Worm (Caenorhabditis elegans) whole organism, L4 larva: ENCODE data around the gene pch-2.

Source experiments
- F26F4.8 ChIP-seq: fragments of 200-800 bp; sonication (Bioruptor generic); conservative IDR thresholded peaks from 2 replicates; pipeline ENCODE4 v1.3.6; 2022; ENCODE audit warnings: missing genetic modification characterization, missing compliant biosample characterization
- F49E8.2 ChIP-seq: sonication (generic microtip); optimal IDR thresholded peaks from 2 replicates; lab custom pipeline; 2016; ENCODE audit warnings: missing compliant biosample characterization, mild to moderate bottlenecking, missing genetic modification characterization, borderline replicate concordance
- ZK337.2 ChIP-seq: fragments of 200-800 bp; sonication (Bioruptor generic); IDR thresholded peaks from 2 replicates; pipeline ENCODE4 v1.3.6; 2022; ENCODE audit warnings: missing genetic modification reagents, missing genetic modification characterization, missing compliant biosample characterization
- aly-2 ChIP-seq: sonication (generic microtip); optimal IDR thresholded peaks from 2 replicates; lab custom pipeline; 2018; ENCODE audit warnings: missing biosample characterization, missing genetic modification characterization
- ama-1 ChIP-seq: fragments of 150-350 bp; optimal IDR thresholded peaks from 2 replicates; lab custom pipeline; 2014; ENCODE audit warnings: inconsistent platforms, mixed read lengths
- ceh-20 ChIP-seq: fragments of 200-800 bp; sonication (Bioruptor generic); IDR thresholded peaks from 2 replicates; pipeline ENCODE4 v1.3.6; 2022; ENCODE audit warnings: missing genetic modification reagents, missing genetic modification characterization, missing compliant biosample characterization
- ceh-28 ChIP-seq: fragments of 150-350 bp; optimal IDR thresholded peaks from 2 replicates; lab custom pipeline; 2014; ENCODE audit warnings: missing biosample characterization, missing genetic modification reagents, missing genetic modification characterization
- ceh-44 ChIP-seq: fragments of 200-800 bp; sonication (Bioruptor generic); IDR thresholded peaks from 2 replicates; pipeline ENCODE4 v1.3.6; 2022; ENCODE audit warnings: missing genetic modification reagents, missing genetic modification characterization, missing compliant biosample characterization
- ceh-82 ChIP-seq: sonication (generic microtip); optimal IDR thresholded peaks from 2 replicates; lab custom pipeline; 2017; ENCODE audit warnings: missing biosample characterization, missing genetic modification characterization
- ctbp-1 ChIP-seq: fragments of 200-800 bp; sonication (Bioruptor generic); IDR thresholded peaks from 2 replicates; pipeline ENCODE4 v1.3.6; 2022; ENCODE audit warnings: missing genetic modification reagents, missing genetic modification characterization, missing compliant biosample characterization
- dve-1 ChIP-seq: sonication (generic microtip); optimal IDR thresholded peaks from 2 replicates; lab custom pipeline; 2017; ENCODE audit warnings: antibody characterized with exemption, mild to moderate bottlenecking, missing genetic modification characterization, missing compliant biosample characterization; ENCODE audit not compliant: insufficient read depth
- egl-27 ChIP-seq: sonication (generic microtip); optimal IDR thresholded peaks from 3 replicates; lab custom pipeline; 2017; ENCODE audit warnings: missing biosample characterization, missing genetic modification reagents, missing genetic modification characterization
- fkh-10 ChIP-seq: fragments of 150-350 bp; optimal IDR thresholded peaks from 2 replicates; lab custom pipeline; 2014; ENCODE audit warnings: missing biosample characterization, missing genetic modification reagents, missing genetic modification characterization
- fos-1 ChIP-seq: fragments of 150-350 bp; optimal IDR thresholded peaks from 2 replicates; lab custom pipeline; 2014; ENCODE audit warnings: missing biosample characterization, missing genetic modification characterization
- hif-1 ChIP-seq, 2 experiments: sonication (generic microtip); optimal IDR thresholded peaks; 2 replicates each; lab custom pipeline; 2016 to 2017; ENCODE audit warnings: missing compliant biosample characterization in 2 of 2, missing genetic modification characterization in 2 of 2, missing genetic modification reagents in 2 of 2, missing genotype in 2 of 2, mild to moderate bottlenecking in 1 of 2
- hlh-11 ChIP-seq: fragments of 200-800 bp; sonication (Bioruptor generic); optimal IDR thresholded peaks from 2 replicates; lab custom pipeline; 2018; ENCODE audit warnings: mild to moderate bottlenecking, missing genetic modification characterization, missing compliant biosample characterization
- lin-1 ChIP-seq: fragments of 200-800 bp; sonication (Bioruptor generic); IDR thresholded peaks from 2 replicates; pipeline ENCODE4 v1.3.6; 2022; ENCODE audit warnings: missing genetic modification reagents, missing genetic modification characterization, missing compliant biosample characterization
- lin-15B ChIP-seq: fragments of 150-350 bp; sonication (generic microtip); optimal IDR thresholded peaks from 3 replicates; lab custom pipeline; 2014; ENCODE audit warnings: missing biosample characterization, missing genetic modification characterization
- lin-39 ChIP-seq: fragments of 150-350 bp; optimal IDR thresholded peaks from 2 replicates; lab custom pipeline; 2014; ENCODE audit warnings: missing biosample characterization, missing genetic modification reagents, missing genetic modification characterization
- lsy-2 ChIP-seq, 2 experiments: fragments of 150-350 bp in 1 of 2; sonication (generic microtip) in 1 of 2; optimal IDR thresholded peaks; 2 replicates each; lab custom pipeline; 2014 to 2017; ENCODE audit warnings: missing biosample characterization in 2 of 2, missing genetic modification characterization in 2 of 2
- madf-5 ChIP-seq, 2 experiments: fragments of 200-800 bp; sonication (Bioruptor generic); IDR thresholded peaks; 2 replicates each; pipeline ENCODE4 v1.3.6; 2022; ENCODE audit warnings: missing compliant biosample characterization in 2 of 2, missing genetic modification characterization in 2 of 2
- mdl-1 ChIP-seq, 2 experiments: fragments of 150-350 bp in 1 of 2; sonication (generic microtip) in 1 of 2; optimal IDR thresholded peaks; 2 replicates each; lab custom pipeline; 2014 to 2017; ENCODE audit warnings: missing biosample characterization in 2 of 2, missing genetic modification characterization in 2 of 2
- mep-1 ChIP-seq: fragments of 150-350 bp; sonication (generic microtip); optimal IDR thresholded peaks from 3 replicates; lab custom pipeline; 2014; ENCODE audit warnings: missing biosample characterization, missing genetic modification characterization
- mes-2 ChIP-seq: sonication (generic microtip); optimal IDR thresholded peaks from 2 replicates; lab custom pipeline; 2016; ENCODE audit warnings: missing genotype, mild to moderate bottlenecking, missing genetic modification characterization, missing compliant biosample characterization; ENCODE audit not compliant: poor library complexity, severe bottlenecking
- nhr-41 ChIP-seq: fragments of 200-800 bp; sonication (Bioruptor generic); IDR thresholded peaks from 2 replicates; pipeline ENCODE4 v1.3.6; 2022; ENCODE audit warnings: missing genetic modification reagents, missing genetic modification characterization, missing compliant biosample characterization
- nhr-6 ChIP-seq: fragments of 150-350 bp; optimal IDR thresholded peaks from 2 replicates; lab custom pipeline; 2014; ENCODE audit warnings: missing biosample characterization, missing genetic modification characterization
- nhr-77 ChIP-seq: fragments of 150-350 bp; optimal IDR thresholded peaks from 2 replicates; lab custom pipeline; 2014; ENCODE audit warnings: missing biosample characterization, missing genetic modification characterization
- pha-4 ChIP-seq, 2 experiments: fragments of 150-350 bp in 1 of 2; fragments of 200-800 bp in 1 of 2; sonication (Bioruptor generic) in 1 of 2; IDR thresholded peaks in 1 of 2; optimal IDR thresholded peaks in 1 of 2; 2 replicates each; pipeline versions ENCODE4 v1.3.6 to Lab custom; 2014 to 2022; ENCODE audit warnings: missing genetic modification characterization in 2 of 2, missing genetic modification reagents in 2 of 2, missing biosample characterization in 1 of 2, missing compliant biosample characterization in 1 of 2
- pqm-1 ChIP-seq: sonication (generic microtip); optimal IDR thresholded peaks from 2 replicates; lab custom pipeline; 2017; ENCODE audit warnings: missing biosample characterization, missing genetic modification characterization
- saeg-2 ChIP-seq: fragments of 200-800 bp; sonication (Bioruptor generic); IDR thresholded peaks from 2 replicates; pipeline ENCODE4 v1.3.6; 2022; ENCODE audit warnings: missing genetic modification reagents, missing genetic modification characterization, missing compliant biosample characterization
- spr-1 ChIP-seq: sonication (generic microtip); optimal IDR thresholded peaks from 2 replicates; lab custom pipeline; 2016; ENCODE audit warnings: mild to moderate bottlenecking, missing genetic modification characterization, missing compliant biosample characterization
- tag-97 ChIP-seq: fragments of 200-800 bp; sonication (Bioruptor generic); IDR thresholded peaks from 2 replicates; pipeline ENCODE4 v1.3.6; 2022; ENCODE audit warnings: missing genetic modification characterization, missing compliant biosample characterization
- unc-39 ChIP-seq: sonication (generic microtip); optimal IDR thresholded peaks from 2 replicates; lab custom pipeline; 2017; ENCODE audit warnings: missing biosample characterization, missing genetic modification characterization
- unc-62 ChIP-seq, 3 experiments: fragments of 150-350 bp in 1 of 3; sonication (generic microtip); optimal IDR thresholded peaks in 2 of 3; peaks in 1 of 3; 1 replicate in 1 of 3; 2 replicates in 2 of 3; lab custom pipeline; 2014 to 2017; ENCODE audit warnings: missing biosample characterization in 3 of 3, missing genetic modification characterization in 3 of 3, missing genetic modification reagents in 3 of 3, missing genotype in 1 of 3
- zfp-3 ChIP-seq: fragments of 200-800 bp; sonication (Bioruptor generic); conservative IDR thresholded peaks from 2 replicates; pipeline ENCODE4 v1.3.6; 2022; ENCODE audit warnings: missing genetic modification reagents, missing genetic modification characterization, missing compliant biosample characterization
- zip-11 ChIP-seq: fragments of 200-800 bp; sonication (Bioruptor generic); IDR thresholded peaks from 2 replicates; pipeline ENCODE4 v1.3.6; 2022; ENCODE audit warnings: missing genetic modification characterization, missing compliant biosample characterization
- ztf-11 ChIP-seq: fragments of 150-350 bp; optimal IDR thresholded peaks from 2 replicates; lab custom pipeline; 2014; ENCODE audit warnings: missing biosample characterization, missing genetic modification characterization

The pch-2 gene

DNA sequence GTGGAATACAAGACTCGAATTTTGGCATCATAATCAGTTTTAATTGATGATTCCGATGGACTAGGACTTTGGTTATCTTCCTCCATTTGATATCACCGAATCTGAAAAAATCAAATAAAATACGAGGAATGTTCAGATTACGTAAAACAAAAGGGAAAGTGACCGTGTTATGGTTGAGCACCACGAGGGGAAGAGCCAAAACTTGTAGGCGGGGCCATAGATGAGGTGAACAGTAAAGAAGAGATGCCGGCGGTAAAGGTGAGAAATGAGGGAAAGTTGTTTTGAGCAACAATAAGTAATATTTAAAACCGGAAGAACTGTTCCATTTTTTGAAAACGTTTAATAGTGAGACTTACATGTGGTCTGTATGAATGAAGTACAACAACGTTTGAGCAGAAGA lies 8.2 kb upstream of the pch-2 start, which contains the start of gene F10B5.3:
TSS of gene F10B5.3 (minus strand) at position 101 of the 400 bp plus-strand sequence.
- TF ChIP-seq egl-27 (tag; lab: Kevin White, UChicago): no peak
- TF ChIP-seq lin-15B (tag; lab: Kevin White, UChicago): no peak
- TF ChIP-seq F49E8.2 (tag; lab: Kevin White, UChicago): no peak
- TF ChIP-seq ceh-20 (GFP tag; lab: Robert Waterston, UW): no peak
- TF ChIP-seq ztf-11 (tag; lab: Kevin White, UChicago): no peak
- peak in 1 of 2 experiments; percentile 7 for TF ChIP-seq unc-62 (GFP tag; optimal IDR thresholded peaks at IDR 0.05 in 1 of 2; lab: Kevin White, UChicago)
- TF ChIP-seq unc-62 (tag; optimal IDR thresholded peaks at IDR 0.05; lab: Kevin White, UChicago): no peak
- no peak for TF ChIP-seq ceh-44 (GFP tag; lab: Robert Waterston, UW)
- TF ChIP-seq dve-1 (tag; lab: Kevin White, UChicago): no peak

DNA sequence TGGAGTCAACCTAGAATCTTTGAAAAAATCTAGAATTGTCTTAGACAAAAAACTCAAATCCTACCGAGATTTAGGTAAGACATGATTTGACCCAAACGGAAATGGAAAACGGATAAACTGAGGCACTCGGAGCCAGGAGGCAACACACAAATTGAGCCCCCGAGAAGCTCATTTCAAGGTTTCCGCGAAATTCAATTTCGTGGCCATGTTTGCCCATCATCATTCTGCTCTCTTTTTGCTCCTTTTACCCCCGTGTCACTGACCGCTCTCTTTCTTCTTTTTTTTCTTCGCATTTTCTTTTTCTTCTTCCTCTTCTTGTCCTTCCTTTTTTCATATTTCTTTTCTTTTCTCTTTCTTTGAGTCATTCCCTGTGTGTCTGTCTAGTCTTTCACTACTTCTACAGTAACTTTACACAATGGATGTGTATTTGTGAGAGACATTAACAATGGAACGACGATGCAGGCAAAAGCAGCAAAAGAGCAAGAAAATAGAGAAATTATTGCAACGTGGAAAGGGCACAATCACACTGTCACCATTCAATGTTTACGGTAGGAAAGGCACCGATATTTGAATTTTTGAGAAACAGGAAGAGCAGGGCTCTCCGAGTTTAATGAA lies 5.3 kb upstream of the pch-2 start:
- TF ChIP-seq ztf-11 (tag; lab: Kevin White, UChicago) (no peak), unc-39 (no peak), ctbp-1 (GFP tag; lab: Robert Waterston, UW) (0 out of 2 replicates have a peak, but pooled peaks have one; percentile 43), mes-2 (peak; percentile 0), lin-1 (GFP tag; lab: Robert Waterston, UW) (no peak), ama-1 (no peak), pha-4 (GFP tag; IDR thresholded peaks at IDR 0.05; lab: Robert Waterston, UW) (no peak), pha-4 (tag; optimal IDR thresholded peaks at IDR 0.05; lab: Kevin White, UChicago) (peak; percentile 54), lsy-2 (tag; optimal IDR thresholded peaks at IDR 0.05; lab: Kevin White, UChicago) (peak in 1 of 2 experiments; percentile 56), ceh-82 (tag; lab: Kevin White, UChicago) (no peak), spr-1 (no peak), fos-1 (no peak), nhr-6 (tag; lab: Kevin White, UChicago) (peak; percentile 82), hlh-11 (tag; lab: Kevin White, UChicago) (peak; percentile 16), tag-97 (GFP tag; lab: Robert Waterston, UW) (no peak), mep-1 (tag; lab: Kevin White, UChicago) (no peak), hif-1 (tag; optimal IDR thresholded peaks at IDR 0.05; lab: Kevin White, UChicago) (no peak), nhr-41 (GFP tag; lab: Robert Waterston, UW) (no peak), madf-5 (GFP tag; IDR thresholded peaks at IDR 0.05; lab: Robert Waterston, UW) (no peak), ceh-28 (tag; lab: Kevin White, UChicago) (no peak), fkh-10 (peak; percentile 63)

DNA sequence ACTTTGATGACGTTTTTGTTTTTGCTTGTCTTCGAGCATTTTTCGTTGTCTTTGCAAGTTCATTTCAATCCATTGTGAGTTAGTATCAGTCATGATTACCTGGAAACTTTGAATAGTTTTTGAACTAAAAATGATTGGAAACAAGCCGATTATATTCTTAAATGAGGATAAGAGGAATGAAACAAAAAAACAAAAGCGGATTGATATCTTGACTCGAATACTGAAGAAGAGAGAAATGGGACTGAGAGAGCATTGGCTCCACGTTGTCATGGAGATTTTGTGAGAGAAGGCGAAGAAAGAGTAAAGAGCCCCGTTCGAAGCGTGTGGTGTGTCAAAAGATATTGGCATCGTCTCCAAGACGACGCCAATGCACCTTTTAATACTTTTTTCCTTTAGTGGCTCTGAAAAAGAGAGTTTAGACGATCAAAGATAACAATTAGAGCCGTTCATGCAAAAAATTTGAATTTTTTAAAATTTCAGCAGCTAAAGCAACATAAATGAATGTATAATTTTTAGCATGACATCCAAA lies 1.2 kb upstream of the pch-2 start, which contains the start of the genes tub-1 and tmem-138:
TSS of gene tub-1 (minus strand) at position 101 of the 529 bp plus-strand sequence.
TSS of gene tmem-138 (plus strand) at position 479 of the 529 bp plus-strand sequence.
- TF ChIP-seq mdl-1 (tag; optimal IDR thresholded peaks at IDR 0.05; lab: Kevin White, UChicago) (no peak), lin-39 (tag; lab: Kevin White, UChicago) (no peak), aly-2 (tag; lab: Kevin White, UChicago) (no peak), unc-62 (GFP tag; optimal IDR thresholded peaks at IDR 0.05 in 1 of 2; lab: Kevin White, UChicago) (no peak), unc-62 (tag; optimal IDR thresholded peaks at IDR 0.05; lab: Kevin White, UChicago) (no peak), ZK337.2 (GFP tag; lab: Robert Waterston, UW) (no peak), zfp-3 (GFP tag; lab: Robert Waterston, UW) (no peak), F26F4.8 (no peak), nhr-77 (tag; lab: Kevin White, UChicago) (no peak), saeg-2 (GFP tag; lab: Robert Waterston, UW) (no peak), fos-1 (no peak), zip-11 (GFP tag; lab: Robert Waterston, UW) (no peak), mes-2 (no peak), pqm-1 (tag; lab: Kevin White, UChicago) (no peak)
- TF ChIP-seq, all 104 proteins: peak for 0
